Worm (Caenorhabditis elegans) whole organism, midembryonic: ENCODE results near the gene lgc-9.

Experiments
- T22C8.4 ChIP-seq: fragments of 200-800 bp; sonication (Bioruptor generic); IDR thresholded peaks from 2 replicates; pipeline ENCODE4 v1.3.6; 2022; ENCODE audit warnings: missing genetic modification characterization, missing compliant biosample characterization
- klf-2 ChIP-seq: fragments of 200-800 bp; sonication (Bioruptor generic); conservative IDR thresholded peaks from 2 replicates; pipeline ENCODE4 v1.3.6; 2022; ENCODE audit warnings: missing genetic modification reagents, missing genetic modification characterization, missing compliant biosample characterization
- ref-1 ChIP-seq: fragments of 200-800 bp; sonication (Bioruptor generic); conservative IDR thresholded peaks from 2 replicates; pipeline ENCODE4 v1.3.6; 2022; ENCODE audit warnings: missing genetic modification reagents, missing genetic modification characterization, missing compliant biosample characterization
- tab-1 ChIP-seq: fragments of 200-800 bp; sonication (Bioruptor generic); IDR thresholded peaks from 2 replicates; pipeline ENCODE4 v1.3.6; 2022; ENCODE audit warnings: missing genetic modification characterization, missing compliant biosample characterization

- no peak for TF ChIP-seq tab-1
- TF ChIP-seq T22C8.4 (GFP tag; lab: Robert Waterston, UW) = no peak
- no peak for TF ChIP-seq klf-2 (GFP tag; lab: Robert Waterston, UW)
- no peak for TF ChIP-seq ref-1
Observed at ce11 chrIV:3415383-3415782, at the start of gene lgc-9.
